Fruit fly (Drosophila melanogaster): Measurements from ENCODE around the gene Cbs.

Cbs gene

DNA sequence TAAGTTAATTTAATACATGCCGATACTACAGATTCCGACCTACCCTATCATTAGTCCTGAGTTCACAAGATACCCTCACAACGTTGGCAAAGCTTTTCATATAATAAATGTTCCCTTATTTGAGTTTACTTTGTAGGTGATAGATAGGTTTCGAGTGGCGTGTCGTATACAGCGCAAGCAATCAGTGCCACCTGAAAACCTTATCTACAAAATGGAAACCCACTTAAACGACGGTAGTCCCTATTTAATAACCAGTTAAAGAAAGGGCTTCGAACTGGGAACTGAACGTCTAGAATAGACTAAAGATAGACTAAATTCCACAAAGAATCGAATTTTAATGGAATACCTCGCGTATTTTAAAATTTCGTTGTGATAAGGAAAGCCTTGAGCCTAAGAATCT, 1.2 kb downstream of the Cbs start:
- TF ChIP-seq CG8478 (optimal IDR thresholded peaks at IDR 0.05) (no peak), CTCF (optimal IDR thresholded peaks at IDR 0.05) (no peak)

- TF ChIP-seq CTCF (optimal IDR thresholded peaks at IDR 0.05) (no peak), CG8478 (optimal IDR thresholded peaks at IDR 0.05) (no peak)
These were observed 2.8 kb downstream of the Cbs start for dm6 chrX:21047717-21048116.

- TF ChIP-seq CG8478 (optimal IDR thresholded peaks at IDR 0.05) (no peak), CTCF (optimal IDR thresholded peaks at IDR 0.05) (no peak)
These were observed 8.3 kb downstream of the Cbs start for dm6 chrX:21053099-21053715.

DNA sequence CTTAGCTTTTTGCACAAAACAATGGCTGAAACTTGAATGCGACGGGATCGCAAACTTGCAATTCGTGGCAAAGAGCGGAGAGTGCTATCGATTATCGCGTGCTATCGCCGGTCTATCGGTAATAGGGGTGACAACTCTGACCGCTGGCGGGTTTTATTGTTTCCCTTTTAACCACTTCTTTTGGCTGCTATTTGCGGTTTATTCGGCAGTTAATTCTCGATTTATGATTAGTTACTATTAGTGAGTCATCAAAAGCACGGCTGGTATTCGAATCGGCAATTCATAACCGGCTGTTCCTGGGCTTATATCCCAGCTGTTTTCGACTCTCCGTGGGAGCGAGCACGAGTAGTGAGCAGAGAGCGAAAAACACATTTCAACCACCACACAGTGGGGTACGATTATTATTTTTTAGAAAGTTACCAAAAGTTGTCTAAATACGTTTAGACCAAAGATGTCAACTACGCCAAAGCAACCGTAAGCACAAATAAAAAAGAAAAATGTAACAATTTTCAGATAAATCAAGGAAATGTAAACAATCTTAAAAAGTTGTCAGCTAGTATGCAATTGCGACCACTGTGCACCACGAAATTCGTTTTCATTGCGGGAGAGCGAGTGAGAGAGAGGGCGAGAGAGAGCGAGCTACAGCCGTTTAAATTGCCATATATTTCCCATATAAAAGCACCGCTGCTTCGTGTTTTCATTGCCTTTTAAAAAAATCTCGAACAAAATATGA, 9.1 kb downstream of the Cbs start, which contains the start of the genes Stt3A and bves:
TSS of gene Stt3A (minus strand) at position 89 of the 733 bp plus-strand sequence.
TSS of gene bves (plus strand) at position 115 of the 733 bp plus-strand sequence.
- TF ChIP-seq CG8478 (optimal IDR thresholded peaks at IDR 0.05) = no peak
- TF ChIP-seq CTCF (optimal IDR thresholded peaks at IDR 0.05) = no peak

- TF ChIP-seq CG8478 (optimal IDR thresholded peaks at IDR 0.05) (no peak), CTCF (optimal IDR thresholded peaks at IDR 0.05) (no peak)
These were observed 10.1 kb downstream of the Cbs start for dm6 chrX:21054963-21055480.

dm6 chrX:21056732-21057131, 11.8 kb downstream of the Cbs start:
- TF ChIP-seq CG8478 (optimal IDR thresholded peaks at IDR 0.05) = no peak
- no peak for TF ChIP-seq CTCF (optimal IDR thresholded peaks at IDR 0.05)

- TF ChIP-seq CTCF (optimal IDR thresholded peaks at IDR 0.05) (peak; percentile 68 to 82), CG8478 (optimal IDR thresholded peaks at IDR 0.05) (no peak)
These were observed 13.5 kb downstream of the Cbs start for dm6 chrX:21058437-21058836.

DNA sequence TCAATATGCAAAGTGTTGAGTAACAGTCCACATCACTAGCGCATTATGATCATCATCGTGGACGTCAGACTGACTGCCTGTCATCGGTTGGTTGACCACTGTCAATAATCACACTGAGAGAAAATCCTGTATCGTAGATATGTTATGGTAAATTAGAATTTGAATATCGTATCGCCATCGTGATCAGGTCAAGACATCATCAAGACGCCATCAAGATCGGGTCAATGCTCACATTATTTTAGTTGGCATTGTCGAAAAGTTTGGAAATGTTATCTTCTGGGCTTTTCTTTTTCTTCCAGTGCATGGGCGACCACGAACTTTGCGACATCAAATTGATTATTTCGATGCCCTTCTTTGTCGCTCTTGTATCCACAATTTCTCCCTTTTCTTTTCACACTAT, 14.1 kb downstream of the Cbs start:
- no peak for TF ChIP-seq CTCF (optimal IDR thresholded peaks at IDR 0.05)
- TF ChIP-seq CG8478 (optimal IDR thresholded peaks at IDR 0.05) = no peak

DNA sequence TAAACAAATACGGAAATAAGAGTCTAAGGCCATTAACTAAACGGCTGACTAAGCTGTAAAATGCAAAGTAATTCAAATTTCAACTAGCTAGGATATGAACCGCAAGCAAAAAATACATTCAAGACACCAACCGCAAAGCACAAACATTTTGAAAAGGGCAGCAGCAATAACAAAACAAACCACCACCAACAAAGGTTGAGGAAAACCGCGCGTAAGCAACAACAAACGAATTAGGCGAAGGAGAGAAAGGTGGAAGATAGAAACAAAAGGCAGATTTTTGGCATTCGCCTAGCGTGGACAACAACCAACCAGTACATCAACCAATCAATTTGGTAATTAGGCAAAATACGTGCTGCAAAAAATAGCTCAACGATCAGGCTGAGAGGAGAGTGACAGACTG, 15.6 kb downstream of the Cbs start:
- no peak for TF ChIP-seq CG8478 (optimal IDR thresholded peaks at IDR 0.05)
- TF ChIP-seq CTCF (optimal IDR thresholded peaks at IDR 0.05) = peak; percentile 73 to 84

- no peak for TF ChIP-seq CTCF (optimal IDR thresholded peaks at IDR 0.05)
- no peak for TF ChIP-seq CG8478 (optimal IDR thresholded peaks at IDR 0.05)
These were observed 20.0 kb downstream of the Cbs start for dm6 chrX:21064927-21065326.

dm6 chrX:21065775-21066174, 20.8 kb downstream of the Cbs start:
- no peak for TF ChIP-seq CTCF (optimal IDR thresholded peaks at IDR 0.05)
- TF ChIP-seq CG8478 (optimal IDR thresholded peaks at IDR 0.05) = no peak

- no peak for TF ChIP-seq CTCF (optimal IDR thresholded peaks at IDR 0.05)
- TF ChIP-seq CG8478 (optimal IDR thresholded peaks at IDR 0.05) = no peak
These were observed 22.5 kb downstream of the Cbs start, which contains the start of gene CG32512 for dm6 chrX:21067474-21067873. TSS of gene CG32512 (minus strand) at chrX:21067540.

dm6 chrX:21067908-21068307, 23.0 kb downstream of the Cbs start:
- TF ChIP-seq CG8478 (optimal IDR thresholded peaks at IDR 0.05) = no peak
- TF ChIP-seq CTCF (optimal IDR thresholded peaks at IDR 0.05) = no peak

DNA sequence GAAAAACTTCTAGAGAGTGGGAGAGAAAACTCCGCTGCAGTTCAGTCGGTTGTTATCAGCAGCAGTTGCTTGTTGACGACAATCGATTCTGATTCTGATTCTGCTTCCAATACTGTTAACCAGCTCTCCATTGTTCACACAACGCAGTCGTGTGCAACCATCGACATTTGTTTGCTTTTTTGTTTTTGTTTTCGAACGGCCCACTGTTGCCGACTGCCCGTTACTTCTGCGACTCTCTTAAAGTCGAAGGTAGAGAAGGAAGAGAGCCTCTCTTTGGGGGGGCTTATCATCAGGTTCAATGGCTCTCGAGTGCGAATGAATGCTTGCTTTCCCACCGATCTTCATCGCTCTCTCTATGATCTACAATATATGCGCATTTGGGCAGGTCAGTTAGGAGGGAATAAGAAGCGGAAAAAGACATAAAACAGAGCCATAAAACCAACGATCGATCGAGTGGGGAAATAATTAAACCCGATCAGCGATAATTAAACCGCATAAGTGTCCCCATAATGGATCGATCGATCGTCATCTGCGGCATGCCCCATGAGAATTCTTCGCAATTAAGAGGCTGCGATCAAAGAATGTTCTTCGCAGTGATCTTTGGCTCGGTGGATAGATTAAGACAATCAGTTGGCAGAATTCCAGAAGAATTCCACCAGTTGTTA, 26.9 kb downstream of the Cbs start:
- TF ChIP-seq CTCF (optimal IDR thresholded peaks at IDR 0.05) = no peak
- TF ChIP-seq CG8478 (optimal IDR thresholded peaks at IDR 0.05) = no peak

DNA sequence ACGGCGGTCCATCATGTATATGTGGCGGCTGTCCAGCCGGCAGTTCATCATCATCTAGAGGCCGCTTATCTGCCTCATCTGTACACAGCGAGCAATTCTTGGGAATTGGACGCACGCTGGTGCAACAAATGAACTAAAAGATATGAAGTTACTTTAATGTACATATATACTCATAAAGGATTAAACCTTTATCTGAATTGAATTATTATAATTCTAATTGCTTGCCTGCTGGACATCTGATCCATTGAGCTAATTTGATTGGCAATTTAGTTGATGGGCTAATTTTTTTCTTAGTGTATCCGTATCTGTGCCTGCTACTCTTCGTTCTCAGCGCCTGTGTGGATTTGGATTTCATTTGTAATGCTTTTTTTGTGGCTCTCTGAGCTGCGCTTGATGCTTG, 28.0 kb downstream of the Cbs start:
- no peak for TF ChIP-seq CG8478 (optimal IDR thresholded peaks at IDR 0.05)
- TF ChIP-seq CTCF (optimal IDR thresholded peaks at IDR 0.05) = no peak
